Fruit fly (Drosophila melanogaster) whole organism, embryonic: Measurements from ENCODE around the gene CG8560.

Experiments
- Abd-B ChIP-seq: fragments of 200-800 bp; sonication (Bioruptor generic); optimal IDR thresholded peaks from 2 replicates; lab custom pipeline; 2018; ENCODE audit warnings: missing biosample characterization, mild to moderate bottlenecking, missing genetic modification characterization, moderate library complexity
- Adf1 ChIP-seq: fragments of 200-800 bp; sonication (Bioruptor generic); IDR thresholded peaks from 2 replicates; pipeline ENCODE4 v1.3.6; 2022; ENCODE audit warnings: missing biosample characterization, missing genetic modification characterization
- Blimp-1 ChIP-seq: fragments of 200-800 bp; sonication (Bioruptor generic); optimal IDR thresholded peaks from 3 replicates; lab custom pipeline; 2018; ENCODE audit warnings: missing biosample characterization, missing genetic modification characterization, mild to moderate bottlenecking, moderate library complexity, missing genetic modification reagents
- Bteb2 ChIP-seq: fragments of 200-800 bp; sonication (Bioruptor generic); optimal IDR thresholded peaks from 2 replicates; lab custom pipeline; 2016; ENCODE audit warnings: missing biosample characterization, missing genetic modification characterization
- CG1024 ChIP-seq: fragments of 200-800 bp; sonication (Bioruptor generic); IDR thresholded peaks from 2 replicates; pipeline ENCODE4 v1.3.6; 2022; ENCODE audit warnings: missing biosample characterization, missing genetic modification characterization
- CG10366 ChIP-seq: fragments of 200-800 bp; sonication (Bioruptor generic); IDR thresholded peaks from 2 replicates; pipeline ENCODE4 v1.3.6; 2022; ENCODE audit warnings: missing biosample characterization, missing genetic modification characterization
- CG10654 ChIP-seq: fragments of 200-800 bp; sonication (Bioruptor generic); optimal IDR thresholded peaks from 2 replicates; lab custom pipeline; 2016; ENCODE audit warnings: missing biosample characterization, missing genetic modification characterization
- CG12769 ChIP-seq: fragments of 200-800 bp; sonication (Bioruptor generic); optimal IDR thresholded peaks from 2 replicates; lab custom pipeline; 2019; ENCODE audit warnings: missing biosample characterization, mild to moderate bottlenecking, missing genetic modification characterization, moderate library complexity
- CG17186 ChIP-seq: fragments of 200-800 bp; sonication (Bioruptor generic); optimal IDR thresholded peaks from 3 replicates; lab custom pipeline; 2017; ENCODE audit warnings: missing biosample characterization, missing genetic modification reagents, missing genetic modification characterization
- CG17361 ChIP-seq: fragments of 200-800 bp; sonication (Bioruptor generic); IDR thresholded peaks from 3 replicates; pipeline ENCODE4 v1.3.6; 2022; ENCODE audit warnings: missing biosample characterization, missing genetic modification characterization
- CG2120 ChIP-seq: fragments of 200-800 bp; sonication (Bioruptor generic); optimal IDR thresholded peaks from 3 replicates; lab custom pipeline; 2016; ENCODE audit warnings: missing biosample characterization, missing genetic modification characterization
- CG3163 ChIP-seq: fragments of 200-800 bp; sonication (Bioruptor generic); optimal IDR thresholded peaks from 3 replicates; lab custom pipeline; 2016; ENCODE audit warnings: missing biosample characterization, missing genetic modification characterization
- CG32772 ChIP-seq: fragments of 200-800 bp; sonication (Bioruptor generic); IDR thresholded peaks from 2 replicates; pipeline ENCODE4 v1.3.6; 2022; ENCODE audit warnings: missing biosample characterization, missing genetic modification characterization
- CG3281 ChIP-seq: fragments of 200-800 bp; sonication (Bioruptor generic); optimal IDR thresholded peaks from 3 replicates; lab custom pipeline; 2017; ENCODE audit warnings: missing biosample characterization, mild to moderate bottlenecking, missing genetic modification characterization
- CG3847 ChIP-seq: fragments of 200-800 bp; sonication (Bioruptor generic); IDR thresholded peaks from 2 replicates; pipeline ENCODE4 v1.3.6; 2022; ENCODE audit warnings: missing biosample characterization, missing genetic modification characterization
- CG6813 ChIP-seq: fragments of 200-800 bp; sonication (Bioruptor generic); optimal IDR thresholded peaks from 2 replicates; lab custom pipeline; 2017; ENCODE audit warnings: missing biosample characterization, missing genetic modification characterization, mild to moderate bottlenecking, moderate library complexity, missing genetic modification reagents
- CG8281 ChIP-seq: fragments of 200-800 bp; sonication (Bioruptor generic); optimal IDR thresholded peaks from 2 replicates; lab custom pipeline; 2018; ENCODE audit warnings: missing biosample characterization, mild to moderate bottlenecking, missing genetic modification characterization, moderate library complexity
- Chrac-16 ChIP-seq: fragments of 200-800 bp; sonication (Bioruptor generic); optimal IDR thresholded peaks from 3 replicates; lab custom pipeline; 2016; ENCODE audit warnings: missing biosample characterization, missing genetic modification characterization
- Dbx ChIP-seq: fragments of 200-800 bp; sonication (Bioruptor generic); IDR thresholded peaks from 3 replicates; pipeline ENCODE4 v1.3.6; 2022; ENCODE audit warnings: missing biosample characterization, missing genetic modification characterization
- HLH4C ChIP-seq: fragments of 200-800 bp; sonication (Bioruptor generic); IDR thresholded peaks from 3 replicates; pipeline ENCODE4 v1.3.6; 2022; ENCODE audit warnings: missing biosample characterization, missing genetic modification characterization; ENCODE audit not compliant: partially characterized antibody
- Hr3 ChIP-seq: fragments of 200-800 bp; sonication (Bioruptor generic); optimal IDR thresholded peaks from 3 replicates; lab custom pipeline; 2016; ENCODE audit warnings: missing biosample characterization, missing genetic modification characterization
- Hr39 ChIP-seq: fragments of >200 bp; optimal IDR thresholded peaks from 2 replicates; lab custom pipeline; 2017
- Hr78 ChIP-seq, 2 experiments: fragments of 200-800 bp in 1 of 2; fragments of >200 bp in 1 of 2; sonication (Bioruptor generic) in 1 of 2; optimal IDR thresholded peaks; 2 replicates each; lab custom pipeline; 2017 to 2019; ENCODE audit warnings: missing biosample characterization in 2 of 2, missing genetic modification characterization in 2 of 2, mild to moderate bottlenecking in 1 of 2, moderate library complexity in 1 of 2
- Mad ChIP-seq: fragments of 200-800 bp; sonication (Bioruptor generic); optimal IDR thresholded peaks from 2 replicates; lab custom pipeline; 2016; ENCODE audit warnings: missing biosample characterization, missing genetic modification characterization
- Nf-YB ChIP-seq: fragments of 200-800 bp; sonication (Bioruptor generic); optimal IDR thresholded peaks from 3 replicates; lab custom pipeline; 2019; ENCODE audit warnings: missing biosample characterization, mild to moderate bottlenecking, missing genetic modification characterization, moderate library complexity
- Optix ChIP-seq: fragments of 200-800 bp; sonication (Bioruptor generic); IDR thresholded peaks from 3 replicates; pipeline ENCODE4 v1.3.6; 2022; ENCODE audit warnings: missing biosample characterization, missing genetic modification characterization
- Pdp1 ChIP-seq, 2 experiments: fragments of 200-800 bp; sonication (Bioruptor generic); optimal IDR thresholded peaks; 3 replicates each; lab custom pipeline; 2016; ENCODE audit warnings: missing biosample characterization in 2 of 2, missing genetic modification characterization in 2 of 2, mild to moderate bottlenecking in 1 of 2, moderate library complexity in 1 of 2
- TFAM ChIP-seq: fragments of 200-800 bp; sonication (Bioruptor generic); optimal IDR thresholded peaks from 2 replicates; lab custom pipeline; 2017; ENCODE audit warnings: missing biosample characterization, missing genetic modification characterization, inconsistent platforms
- ash1 ChIP-seq: fragments of 200-800 bp; sonication (Bioruptor generic); optimal IDR thresholded peaks from 2 replicates; lab custom pipeline; 2018; ENCODE audit warnings: missing biosample characterization, mild to moderate bottlenecking, missing genetic modification characterization
- cg ChIP-seq: fragments of 200-800 bp; sonication (Bioruptor generic); optimal IDR thresholded peaks from 3 replicates; lab custom pipeline; 2019; ENCODE audit warnings: missing biosample characterization, mild to moderate bottlenecking, missing genetic modification characterization, moderate library complexity
- chif ChIP-seq, 2 experiments: fragments of 200-800 bp; sonication (Bioruptor generic); optimal IDR thresholded peaks; 3 replicates each; lab custom pipeline; 2016; ENCODE audit warnings: missing biosample characterization in 2 of 2, missing genetic modification characterization in 2 of 2
- corto ChIP-seq: fragments of 200-800 bp; sonication (Bioruptor generic); optimal IDR thresholded peaks from 2 replicates; lab custom pipeline; 2016; ENCODE audit warnings: missing biosample characterization, mild to moderate bottlenecking, missing genetic modification characterization, moderate library complexity
- dati ChIP-seq: fragments of 200-800 bp; sonication (Bioruptor generic); IDR thresholded peaks from 2 replicates; pipeline ENCODE4 v1.3.6; 2022; ENCODE audit warnings: missing biosample characterization, missing genetic modification characterization
- dpn ChIP-seq, 2 experiments: fragments of 200-800 bp; sonication (Bioruptor generic); optimal IDR thresholded peaks; 3 replicates each; lab custom pipeline; 2016; ENCODE audit warnings: missing biosample characterization in 2 of 2, missing genetic modification characterization in 2 of 2
- eyg ChIP-seq: fragments of 200-800 bp; sonication (Bioruptor generic); optimal IDR thresholded peaks from 3 replicates; lab custom pipeline; 2016; ENCODE audit warnings: missing biosample characterization, missing genetic modification characterization
- gcm ChIP-seq: fragments of 200-800 bp; sonication (Bioruptor generic); optimal IDR thresholded peaks from 2 replicates; lab custom pipeline; 2019; ENCODE audit warnings: missing biosample characterization, mild to moderate bottlenecking, missing genetic modification characterization, moderate library complexity
- hbn ChIP-seq: fragments of 200-800 bp; sonication (Bioruptor generic); IDR thresholded peaks from 2 replicates; pipeline ENCODE4 v1.3.6; 2022; ENCODE audit warnings: missing biosample characterization, missing genetic modification characterization; ENCODE audit not compliant: partially characterized antibody
- lola ChIP-seq, 3 experiments: fragments of >200 bp in 2 of 3; fragments of 200-800 bp in 1 of 3; sonication (Bioruptor generic) in 1 of 3; optimal IDR thresholded peaks; 2 replicates each; lab custom pipeline; 2017 to 2019; ENCODE audit warnings: missing biosample characterization in 3 of 3, missing genetic modification characterization in 3 of 3, mild to moderate bottlenecking in 1 of 3, moderate library complexity in 1 of 3
- nerfin-1 ChIP-seq: fragments of 200-800 bp; sonication (Bioruptor generic); optimal IDR thresholded peaks from 3 replicates; lab custom pipeline; 2019; ENCODE audit warnings: missing biosample characterization, mild to moderate bottlenecking, missing genetic modification characterization, moderate library complexity
- prd ChIP-seq, 3 experiments: fragments of >200 bp in 2 of 3; fragments of 200-800 bp in 1 of 3; sonication (Bioruptor generic) in 1 of 3; optimal IDR thresholded peaks in 2 of 3; IDR thresholded peaks in 1 of 3; 2 replicates in 2 of 3; 3 replicates in 1 of 3; pipeline versions ENCODE4 v1.3.6 to Lab custom; 2017 to 2022; ENCODE audit warnings: missing biosample characterization in 1 of 3, missing genetic modification characterization in 1 of 3
- seq ChIP-seq: fragments of 200-800 bp; sonication (Bioruptor generic); IDR thresholded peaks from 2 replicates; pipeline ENCODE4 v1.3.6; 2022; ENCODE audit warnings: missing biosample characterization, missing genetic modification characterization
- shn ChIP-seq: fragments of 200-800 bp; sonication (Bioruptor generic); optimal IDR thresholded peaks from 3 replicates; lab custom pipeline; 2016; ENCODE audit warnings: missing biosample characterization, missing genetic modification characterization
- slbo ChIP-seq: fragments of 200-800 bp; sonication (Bioruptor generic); IDR thresholded peaks from 2 replicates; pipeline ENCODE4 v1.3.6; 2022; ENCODE audit warnings: missing biosample characterization, missing genetic modification characterization
- ssp ChIP-seq: fragments of 200-800 bp; sonication (Bioruptor generic); IDR thresholded peaks from 2 replicates; pipeline ENCODE4 v1.3.6; 2022; ENCODE audit warnings: missing biosample characterization, missing genetic modification characterization
- tgo ChIP-seq: fragments of 200-800 bp; sonication (Bioruptor generic); IDR thresholded peaks from 3 replicates; pipeline ENCODE4 v1.3.6; 2022; ENCODE audit warnings: missing biosample characterization, missing genetic modification characterization
- tio ChIP-seq: fragments of 200-800 bp; sonication (Bioruptor generic); optimal IDR thresholded peaks from 2 replicates; lab custom pipeline; 2017; ENCODE audit warnings: missing biosample characterization, missing genetic modification characterization, inconsistent platforms
- trem ChIP-seq: fragments of 200-800 bp; optimal IDR thresholded peaks from 3 replicates; lab custom pipeline; 2019; ENCODE audit warnings: missing biosample characterization, mild to moderate bottlenecking, missing genetic modification characterization, moderate library complexity
- vfl ChIP-seq: fragments of 200-800 bp; sonication (Bioruptor generic); optimal IDR thresholded peaks from 2 replicates; lab custom pipeline; 2016; ENCODE audit warnings: missing biosample characterization, missing genetic modification characterization
- wdn ChIP-seq: fragments of 200-800 bp; sonication (Bioruptor generic); IDR thresholded peaks from 2 replicates; pipeline ENCODE4 v1.3.6; 2022; ENCODE audit warnings: missing biosample characterization, missing genetic modification characterization

Gene CG8560

dm6 chr3L:7381359-7381976, 22.5 kb downstream of the CG8560 start, which contains the start of the genes SMSr and smid (continued):
- TF ChIP-seq CG12769 (tag; lab: Kevin White, UChicago): no peak
- TF ChIP-seq wdn: no peak
- peak in 2 of 3 experiments; percentile 61 to 65 for TF ChIP-seq lola (GFP tag; optimal IDR thresholded peaks at IDR 0.05; lab: Kevin White, UChicago)
- peak; percentile 9 for TF ChIP-seq CG17186 (GFP tag; lab: Kevin White, UChicago)
- TF ChIP-seq CG32772 (GFP tag; lab: Robert Waterston, UW): peak; percentile 55; the same call in 1 of the 2 replicates
- peak; percentile 82 for TF ChIP-seq CG2120 (GFP tag; lab: Kevin White, UChicago)
- peak; percentile 45 for TF ChIP-seq nerfin-1 (tag; lab: Kevin White, UChicago)
- TF ChIP-seq Hr39 (lab: Kevin White, UChicago): no peak
- peak; percentile 88 for TF ChIP-seq HLH4C
- peak; percentile 42 for TF ChIP-seq vfl
- TF ChIP-seq corto (GFP tag; lab: Kevin White, UChicago): peak; percentile 34
- no peak for TF ChIP-seq tio (GFP tag; lab: Kevin White, UChicago)
- peak; percentile 63 to 65 for TF ChIP-seq dpn (GFP tag; optimal IDR thresholded peaks at IDR 0.05; lab: Kevin White, UChicago)
- TF ChIP-seq CG6813 (GFP tag; lab: Kevin White, UChicago): no peak
- TF ChIP-seq seq (GFP tag; lab: Robert Waterston, UW): no peak
- TF ChIP-seq CG10366 (GFP tag; lab: Robert Waterston, UW): peak; percentile 46; the same call in 1 of the 2 replicates
- TF ChIP-seq CG3163 (GFP tag; lab: Kevin White, UChicago): peak; percentile 24
- peak; percentile 29 to 46 for TF ChIP-seq Pdp1 (GFP tag; optimal IDR thresholded peaks at IDR 0.05; lab: Kevin White, UChicago)
- TF ChIP-seq cg: no peak
- TF ChIP-seq tgo (GFP tag; lab: Robert Waterston, UW): peak; percentile 42; the same call in 2 of the 3 replicates
- peak; percentile 47; the same call in 1 of the 2 replicates for TF ChIP-seq CG3847 (GFP tag; lab: Robert Waterston, UW)
- TF ChIP-seq Abd-B (GFP tag; lab: Kevin White, UChicago): no peak
- TF ChIP-seq chif (GFP tag; optimal IDR thresholded peaks at IDR 0.05; lab: Kevin White, UChicago): peak; percentile 4 to 63
- TF ChIP-seq TFAM (GFP tag; lab: Kevin White, UChicago): no peak
- peak; percentile 35 for TF ChIP-seq shn (GFP tag; lab: Kevin White, UChicago)
- peak; percentile 79 for TF ChIP-seq Mad (GFP tag; lab: Kevin White, UChicago)
- no peak for TF ChIP-seq Hr78 (GFP tag; optimal IDR thresholded peaks at IDR 0.05; lab: Kevin White, UChicago)
- TF ChIP-seq Blimp-1 (GFP tag; lab: Kevin White, UChicago): no peak
- no peak for TF ChIP-seq prd (optimal IDR thresholded peaks at IDR 0.05; lab: Kevin White, UChicago)
- peak; percentile 63; the same call in 2 of the 3 replicates for TF ChIP-seq prd (GFP tag; IDR thresholded peaks at IDR 0.05; lab: Robert Waterston, UW)
- peak; percentile 39 for TF ChIP-seq Bteb2 (GFP tag; lab: Kevin White, UChicago)
- 0 out of 3 replicates have a peak, but pooled peaks have one; percentile 58 for TF ChIP-seq Dbx (GFP tag; lab: Robert Waterston, UW)
- peak; percentile 85 for TF ChIP-seq trem (tag; lab: Kevin White, UChicago)
- peak; percentile 54 for TF ChIP-seq gcm (GFP tag; lab: Kevin White, UChicago)
- TF ChIP-seq ssp (GFP tag; lab: Robert Waterston, UW): peak; percentile 95
- TF ChIP-seq dati (GFP tag; lab: Robert Waterston, UW): no peak
- peak; percentile 44 for TF ChIP-seq CG3281 (GFP tag; lab: Kevin White, UChicago)
- TF ChIP-seq CG17361: peak; percentile 82
- TF ChIP-seq Nf-YB (GFP tag; lab: Kevin White, UChicago): peak; percentile 2
- peak; percentile 38 for TF ChIP-seq CG10654 (GFP tag; lab: Kevin White, UChicago)
- TF ChIP-seq hbn (GFP tag; lab: Robert Waterston, UW): peak; percentile 71; the same call in 1 of the 2 replicates
- TF ChIP-seq eyg (GFP tag; lab: Kevin White, UChicago): no peak
- peak; percentile 43 for TF ChIP-seq Adf1 (GFP tag; lab: Robert Waterston, UW)
- TF ChIP-seq Chrac-16 (GFP tag; lab: Kevin White, UChicago): peak; percentile 54
- TF ChIP-seq slbo (GFP tag; lab: Robert Waterston, UW): peak; percentile 76
- peak; percentile 55 for TF ChIP-seq Hr3 (GFP tag; lab: Kevin White, UChicago)
- TF ChIP-seq CG8281 (tag; lab: Kevin White, UChicago): no peak
- TF ChIP-seq CG1024: peak; percentile 28; the same call in 1 of the 2 replicates
- TF ChIP-seq ash1 (GFP tag; lab: Kevin White, UChicago): no peak
- TF ChIP-seq Optix (GFP tag; lab: Robert Waterston, UW): no peak
